Worm (Caenorhabditis elegans): ENCODE measurements around the gene C28G1.10.

The C28G1.10 gene

ce11 chrX:8835887-8836348 lies 11.0 kb upstream of the C28G1.10 start, which contains the start of gene C28G1.2 (continued):
- TF ChIP-seq unc-62 (GFP tag; optimal IDR thresholded peaks at IDR 0.05 in 1 of 2) (peak in 1 of 2 experiments; percentile 98), unc-62 (tag; optimal IDR thresholded peaks at IDR 0.05) (no peak), lin-38 (GFP tag; IDR thresholded peaks at IDR 0.05) (peak; percentile 86), aly-2 (tag; optimal IDR thresholded peaks at IDR 0.05) (no peak), Y5F2A.4 (GFP tag; optimal IDR thresholded peaks at IDR 0.05) (peak; percentile 87), nhr-41 (GFP tag; IDR thresholded peaks at IDR 0.05) (peak; percentile 95), spr-1 (tag; optimal IDR thresholded peaks at IDR 0.05) (peak; percentile 92), hlh-30 (tag; optimal IDR thresholded peaks at IDR 0.05; ENCODE audit: insufficient read depth) (peak; percentile 82), fkh-10 (GFP tag; optimal IDR thresholded peaks at IDR 0.05) (peak; percentile 89), zip-11 (GFP tag; IDR thresholded peaks at IDR 0.05) (0 out of 2 replicates have a peak, but pooled peaks have one; percentile 78), F10B5.3 (tag; optimal IDR thresholded peaks at IDR 0.05) (peak; percentile 86), nhr-48 (tag; optimal IDR thresholded peaks at IDR 0.05) (peak; percentile 82), Y75B8A.6 (GFP tag; IDR thresholded peaks at IDR 0.05) (peak; percentile 95; the same call in 1 of the 2 replicates), hlh-11 (tag; optimal IDR thresholded peaks at IDR 0.05) (peak; percentile 88), lin-15B (tag; optimal IDR thresholded peaks at IDR 0.05) (no peak), duxl-1 (tag; optimal IDR thresholded peaks at IDR 0.05; ENCODE audit: poor library complexity) (peak; percentile 92), lin-1 (GFP tag; IDR thresholded peaks at IDR 0.05) (peak; percentile 83), daf-12 (tag; optimal IDR thresholded peaks at IDR 0.05) (no peak), nhr-76 (tag; optimal IDR thresholded peaks at IDR 0.05) (no peak), gei-8 (GFP tag; optimal IDR thresholded peaks at IDR 0.05) (peak; percentile 87), dve-1 (tag; optimal IDR thresholded peaks at IDR 0.05; ENCODE audit: insufficient read depth) (peak; percentile 95), nhr-237 (tag; optimal IDR thresholded peaks at IDR 0.05) (no peak), lir-3 (tag; optimal IDR thresholded peaks at IDR 0.05) (peak; percentile 88)

- TF ChIP-seq tra-1 (GFP tag; IDR thresholded peaks at IDR 0.05) (no peak; the same call in 1 of the 2 replicates), nhr-11 (tag; optimal IDR thresholded peaks at IDR 0.05) (no peak), ceh-62 (tag; optimal IDR thresholded peaks at IDR 0.05) (no peak), mes-2 (tag; optimal IDR thresholded peaks at IDR 0.05; ENCODE audit: poor library complexity, severe bottlenecking) (no peak), R02D3.7 (tag; optimal IDR thresholded peaks at IDR 0.05) (no peak), zfp-2 (tag; optimal IDR thresholded peaks at IDR 0.05) (no peak), ztf-7 (tag; optimal IDR thresholded peaks at IDR 0.05) (no peak), mdt-29 (GFP tag; IDR thresholded peaks at IDR 0.05) (0 out of 2 replicates have a peak, but pooled peaks have one; percentile 52), nhr-25 (tag; optimal IDR thresholded peaks at IDR 0.05; ENCODE audit: borderline replicate concordance, insufficient read depth) (no peak), sdz-12 (GFP tag; optimal IDR thresholded peaks at IDR 0.05) (no peak), ceh-44 (GFP tag; IDR thresholded peaks at IDR 0.05) (no peak), spr-1 (tag; optimal IDR thresholded peaks at IDR 0.05) (no peak), dmd-6 (GFP tag; IDR thresholded peaks at IDR 0.05) (no peak; the same call in 1 of the 2 replicates), nhr-48 (tag; optimal IDR thresholded peaks at IDR 0.05) (peak; percentile 4), gei-8 (GFP tag; optimal IDR thresholded peaks at IDR 0.05) (no peak), snpc-1.2 (GFP tag; IDR thresholded peaks at IDR 0.05) (no peak), zip-2 (tag; optimal IDR thresholded peaks at IDR 0.05) (peak; percentile 12), set-16 (GFP tag; IDR thresholded peaks at IDR 0.05) (no peak), ces-1 (GFP tag; optimal IDR thresholded peaks at IDR 0.05) (no peak), hlh-30 (tag; optimal IDR thresholded peaks at IDR 0.05; ENCODE audit: insufficient read depth) (peak; percentile 15), F26F4.8 (GFP tag; conservative IDR thresholded peaks at IDR 0.05) (no peak), mdl-1 (tag; optimal IDR thresholded peaks at IDR 0.05) (no peak), aha-1 (tag) (peak; percentile 72), ceh-82 (tag; optimal IDR thresholded peaks at IDR 0.05) (no peak), pha-4 (GFP tag; IDR thresholded peaks at IDR 0.05) (peak; percentile 79; the same call in 1 of the 2 replicates), pha-4 (tag; optimal IDR thresholded peaks at IDR 0.05) (no peak), snpc-4 (tag; optimal IDR thresholded peaks at IDR 0.05) (no peak), dve-1 (tag; optimal IDR thresholded peaks at IDR 0.05; ENCODE audit: insufficient read depth) (peak; percentile 35), dpl-1 (GFP tag; optimal IDR thresholded peaks at IDR 0.05) (peak; percentile 10), nhr-237 (tag; optimal IDR thresholded peaks at IDR 0.05) (no peak), unc-39 (tag; optimal IDR thresholded peaks at IDR 0.05) (no peak), hmg-1.1 (GFP tag; IDR thresholded peaks at IDR 0.05) (0 out of 2 replicates have a peak, but pooled peaks have one; percentile 34), madf-9 (GFP tag; conservative IDR thresholded peaks at IDR 0.05) (peak; percentile 50; the same call in 1 of the 2 replicates)
Measured at ce11 chrX:8838176-8838575, 8.7 kb upstream of the C28G1.10 start.

All from whole organism, L4 larva.